Worm (Caenorhabditis elegans) whole organism, L4/young adult: ENCODE data around the gene srx-12.

Experiments
- W03F9.2 ChIP-seq: fragments of 150-350 bp; optimal IDR thresholded peaks from 2 replicates; lab custom pipeline; 2014; ENCODE audit warnings: missing biosample characterization, missing genetic modification characterization
- dao-5 ChIP-seq: sonication (generic microtip); optimal IDR thresholded peaks from 2 replicates; lab custom pipeline; 2016; ENCODE audit warnings: missing genotype, missing genetic modification characterization, moderate library complexity, missing compliant biosample characterization

ce11 chrIV:1038516-1038915 is 7.3 kb upstream of the srx-12 start:
- TF ChIP-seq dao-5 (tag; lab: Kevin White, UChicago): no peak
- TF ChIP-seq W03F9.2: no peak
